Fruit fly (Drosophila melanogaster): Measurements from ENCODE around the gene Ocho.

Gene Ocho

DNA sequence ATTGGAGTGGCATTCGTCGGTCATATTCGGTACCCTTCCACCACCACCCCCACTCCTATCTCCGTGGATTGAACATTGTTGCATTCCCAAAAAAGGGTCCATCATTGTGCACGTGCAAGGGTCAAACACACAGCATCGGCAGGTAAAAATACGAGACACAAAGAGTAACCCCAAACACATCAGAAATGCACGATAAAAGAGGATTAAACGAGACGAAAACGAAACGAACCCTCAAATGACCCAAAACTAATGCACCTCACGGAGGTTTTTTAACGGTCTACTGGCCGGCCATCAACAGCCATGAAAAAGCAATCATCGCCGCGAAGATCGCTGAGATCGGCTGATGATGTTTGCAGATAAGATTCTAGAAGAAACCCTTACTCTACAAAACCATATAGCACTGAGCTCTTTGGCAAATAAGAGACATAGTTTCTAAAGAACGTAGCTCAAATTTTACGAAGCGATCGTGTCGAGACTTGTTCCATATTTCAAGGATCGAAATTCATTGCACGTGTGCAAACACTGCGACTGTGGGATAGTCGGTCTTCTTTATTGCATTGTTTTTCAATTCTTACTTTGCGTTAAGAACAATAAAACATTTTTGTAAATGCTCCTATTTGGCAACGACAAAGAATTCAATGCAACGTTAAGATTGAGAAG, 8.3 kb upstream of the Ocho start:
- TF ChIP-seq svp (GFP tag) (peak; percentile 1), CG10669 (GFP tag; optimal IDR thresholded peaks at IDR 0.05) (no peak)

DNA sequence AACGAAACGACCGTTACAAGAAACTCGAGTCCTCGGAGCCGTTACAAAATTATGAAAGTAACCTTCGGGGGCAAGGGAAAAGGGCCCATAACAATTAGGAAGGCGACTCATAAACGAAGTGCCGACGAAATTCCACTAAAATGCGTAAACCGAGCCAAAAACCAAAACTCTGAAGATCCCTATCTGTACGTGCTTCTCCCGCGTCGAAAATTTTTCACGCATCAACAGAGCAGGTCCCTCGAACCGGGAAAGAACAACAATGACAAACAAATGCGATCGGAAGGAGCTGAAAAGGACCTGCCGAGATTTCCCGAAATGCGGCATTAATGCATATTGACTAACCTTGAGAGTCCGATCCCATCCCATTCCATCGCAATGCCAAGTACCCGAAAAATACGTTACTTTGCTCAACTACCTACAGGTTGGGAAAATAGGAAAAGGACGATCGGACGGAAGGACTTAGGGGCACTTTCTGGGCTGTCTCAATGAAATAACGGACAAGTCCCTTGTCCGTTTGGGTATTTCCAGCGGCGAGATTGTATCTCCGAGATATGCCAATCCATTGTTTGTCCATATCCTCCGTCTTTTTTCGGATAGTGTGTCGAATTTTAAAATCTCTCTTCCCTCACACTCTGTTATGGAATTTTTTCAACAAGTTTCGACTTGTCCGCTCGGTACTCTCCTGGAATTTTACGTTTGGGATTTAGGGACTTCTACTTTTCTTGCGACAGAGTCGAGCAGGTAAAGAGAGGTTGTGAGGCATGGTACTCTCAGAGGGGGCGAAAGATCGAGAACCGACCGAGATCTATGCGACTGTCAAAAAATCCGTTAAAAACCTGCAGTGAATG, 6.7 kb upstream of the Ocho start:
- no peak for TF ChIP-seq Lpt (GFP tag; optimal IDR thresholded peaks at IDR 0.05)
- TF ChIP-seq topi (GFP tag; optimal IDR thresholded peaks at IDR 0.05) = no peak
- no peak for TF ChIP-seq CG9139 (GFP tag; optimal IDR thresholded peaks at IDR 0.05)
- no peak for TF ChIP-seq lz (GFP tag; optimal IDR thresholded peaks at IDR 0.05)
- TF ChIP-seq CG3919 (GFP tag; optimal IDR thresholded peaks at IDR 0.05) = no peak
- TF ChIP-seq Met (GFP tag; optimal IDR thresholded peaks at IDR 0.05) = no peak
- no peak for TF ChIP-seq CG32006 (GFP tag; optimal IDR thresholded peaks at IDR 0.05)
- no peak for TF ChIP-seq spab (GFP tag; optimal IDR thresholded peaks at IDR 0.05)

- peak; percentile 28 for TF ChIP-seq svp (GFP tag)
- no peak for TF ChIP-seq Eip75B (GFP tag; optimal IDR thresholded peaks at IDR 0.05)
Observed at dm6 chr3L:14968553-14968952, 6.1 kb upstream of the Ocho start.

- no peak for TF ChIP-seq Hr4 (GFP tag; optimal IDR thresholded peaks at IDR 0.05)
- TF ChIP-seq Sox102F (GFP tag; optimal IDR thresholded peaks at IDR 0.05) = peak; percentile 38
- TF ChIP-seq ss (GFP tag; optimal IDR thresholded peaks at IDR 0.05) = peak in 1 of 2 experiments; percentile 37
- peak; percentile 80 for TF ChIP-seq dsx (GFP tag; optimal IDR thresholded peaks at IDR 0.05; ENCODE audit: poor library complexity, severe bottlenecking)
Observed at dm6 chr3L:14969171-14969570, 5.5 kb upstream of the Ocho start, which contains the start of gene Tom. Tom (plus strand) TSS chr3L:14969344.

dm6 chr3L:14970213-14970612, 4.4 kb upstream of the Ocho start:
- TF ChIP-seq CG6276 (GFP tag; optimal IDR thresholded peaks at IDR 0.05) = no peak
- no peak for TF ChIP-seq CG7368 (GFP tag; optimal IDR thresholded peaks at IDR 0.05)
- no peak for TF ChIP-seq Met (GFP tag; optimal IDR thresholded peaks at IDR 0.05)

DNA sequence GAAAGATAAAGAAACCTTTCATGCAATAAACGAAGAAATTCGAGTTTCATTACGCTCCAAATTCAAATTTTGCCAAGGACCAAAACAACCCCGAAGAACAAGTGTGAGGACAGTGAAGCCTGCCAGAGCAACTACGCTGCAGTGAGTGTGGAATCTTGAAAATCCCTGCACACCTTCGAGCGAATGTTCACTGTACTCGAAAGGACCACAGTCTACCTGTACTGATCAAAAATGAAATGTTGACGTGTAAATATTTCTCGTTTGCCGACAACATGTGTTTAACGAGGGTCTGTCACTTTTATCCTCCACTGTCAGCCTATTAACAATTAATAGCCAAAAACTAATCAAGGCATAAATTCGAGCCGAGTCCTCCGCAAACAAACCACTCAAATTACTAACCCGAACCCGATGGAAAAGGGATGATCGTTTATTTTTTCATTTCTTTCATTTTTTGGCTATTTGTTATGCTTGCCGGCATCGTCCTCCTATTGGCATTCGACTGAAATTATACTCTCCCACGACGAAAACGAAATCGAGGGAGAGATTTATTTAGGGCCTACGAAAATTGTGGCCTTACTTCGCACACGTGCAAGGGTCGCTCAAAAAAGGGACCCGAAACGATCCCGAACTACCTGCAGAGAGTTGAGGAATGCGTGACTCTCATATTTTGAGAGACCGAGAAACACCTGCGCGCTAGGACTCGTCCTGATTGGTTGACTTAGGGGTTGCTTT, 2.6 kb upstream of the Ocho start:
- no peak for TF ChIP-seq ss (GFP tag; optimal IDR thresholded peaks at IDR 0.05)
- no peak for TF ChIP-seq CG11762 (GFP tag; optimal IDR thresholded peaks at IDR 0.05; ENCODE audit: insufficient read depth)
- TF ChIP-seq esn (GFP tag; optimal IDR thresholded peaks at IDR 0.05) = peak; percentile 42
- TF ChIP-seq fkh (GFP tag; optimal IDR thresholded peaks at IDR 0.05) = peak; percentile 16
- TF ChIP-seq CG4318 (GFP tag; optimal IDR thresholded peaks at IDR 0.05) = no peak
- no peak for TF ChIP-seq pdm3 (GFP tag; optimal IDR thresholded peaks at IDR 0.05)
- no peak for TF ChIP-seq Eip75B (GFP tag; optimal IDR thresholded peaks at IDR 0.05)
- TF ChIP-seq CG11294 (GFP tag; IDR thresholded peaks at IDR 0.05) = no peak
- no peak for TF ChIP-seq spab (GFP tag; optimal IDR thresholded peaks at IDR 0.05)
- no peak for TF ChIP-seq Ets96B (tag; optimal IDR thresholded peaks at IDR 0.05)
- peak; percentile 46 for TF ChIP-seq Hr39 (GFP tag; optimal IDR thresholded peaks at IDR 0.05)
- no peak for TF ChIP-seq dac (GFP tag; optimal IDR thresholded peaks at IDR 0.05)
- TF ChIP-seq Met (GFP tag; optimal IDR thresholded peaks at IDR 0.05) = peak; percentile 37
- TF ChIP-seq Smox (GFP tag; optimal IDR thresholded peaks at IDR 0.05) = peak; percentile 11
- no peak for TF ChIP-seq achi (GFP tag; optimal IDR thresholded peaks at IDR 0.05)
- no peak for TF ChIP-seq CG8119 (GFP tag; IDR thresholded peaks at IDR 0.05)
- TF ChIP-seq Eip93F (GFP tag; optimal IDR thresholded peaks at IDR 0.05) = no peak
- TF ChIP-seq CG3919 (GFP tag; optimal IDR thresholded peaks at IDR 0.05) = no peak
- TF ChIP-seq CG8632 (GFP tag; optimal IDR thresholded peaks at IDR 0.05) = no peak
- no peak for TF ChIP-seq Sox14 (GFP tag; optimal IDR thresholded peaks at IDR 0.05)
- TF ChIP-seq OdsH (GFP tag; optimal IDR thresholded peaks at IDR 0.05) = peak; percentile 0
- no peak for TF ChIP-seq CG10669 (GFP tag; optimal IDR thresholded peaks at IDR 0.05)
- no peak for TF ChIP-seq acj6 (GFP tag; optimal IDR thresholded peaks at IDR 0.05)
- TF ChIP-seq CG6792 (GFP tag; optimal IDR thresholded peaks at IDR 0.05) = no peak
- TF ChIP-seq CG11902 (GFP tag; optimal IDR thresholded peaks at IDR 0.05) = no peak
- TF ChIP-seq CG6276 (GFP tag; optimal IDR thresholded peaks at IDR 0.05) = no peak
- TF ChIP-seq CG32006 (GFP tag; optimal IDR thresholded peaks at IDR 0.05) = no peak
- TF ChIP-seq Sox102F (GFP tag; optimal IDR thresholded peaks at IDR 0.05) = peak; percentile 40
- TF ChIP-seq topi (GFP tag; optimal IDR thresholded peaks at IDR 0.05) = peak; percentile 11

Measured in whole organism, prepupa.